Worm (Caenorhabditis elegans) whole organism, young adult: ENCODE measurements around the gene R02F11.9.
"Not testable (repeated sequence)": the region's sequence is repeated elsewhere in the genome, so short reads cannot be mapped to it uniquely, and the experiment has no call there.

ENCODE experiments used
- C17E4.6 ChIP-seq: fragments of 200-800 bp; sonication (Bioruptor generic); IDR thresholded peaks from 2 replicates; pipeline ENCODE4 v1.3.6; 2022; ENCODE audit warnings: missing genetic modification reagents, missing genetic modification characterization, missing compliant biosample characterization
- D2030.7 ChIP-seq: fragments of 200-800 bp; sonication (Bioruptor generic); IDR thresholded peaks from 2 replicates; pipeline ENCODE4 v1.3.6; 2022; ENCODE audit warnings: missing genetic modification reagents, missing genetic modification characterization, missing compliant biosample characterization
- F23B12.7 ChIP-seq: sonication (generic microtip); optimal IDR thresholded peaks from 2 replicates; lab custom pipeline; 2017; ENCODE audit warnings: missing genetic modification characterization, mild to moderate bottlenecking, missing compliant biosample characterization, antibody characterized with exemption, moderate library complexity; ENCODE audit not compliant: insufficient read depth
- F33H1.4 ChIP-seq: fragments of 200-800 bp; sonication (Bioruptor generic); IDR thresholded peaks from 2 replicates; pipeline ENCODE4 v1.3.6; 2022; ENCODE audit warnings: missing genetic modification reagents, missing genetic modification characterization, missing compliant biosample characterization
- F52B5.7 ChIP-seq: sonication (generic microtip); optimal IDR thresholded peaks from 2 replicates; lab custom pipeline; 2016; ENCODE audit warnings: mild to moderate bottlenecking, missing genetic modification characterization, missing compliant biosample characterization
- K12H6.12 ChIP-seq: fragments of 200-800 bp; sonication (Bioruptor generic); optimal IDR thresholded peaks from 2 replicates; lab custom pipeline; 2018; ENCODE audit warnings: mild to moderate bottlenecking, missing genetic modification characterization, missing compliant biosample characterization
- Y53F4B.3 ChIP-seq: fragments of 200-800 bp; sonication (Bioruptor generic); IDR thresholded peaks from 2 replicates; pipeline ENCODE4 v1.3.6; 2022; ENCODE audit warnings: missing genetic modification reagents, missing genetic modification characterization, missing compliant biosample characterization
- Y67H2A.10 ChIP-seq: fragments of 200-800 bp; sonication (Bioruptor generic); conservative IDR thresholded peaks from 2 replicates; pipeline ENCODE4 v1.3.6; 2022; ENCODE audit warnings: missing genetic modification reagents, missing genetic modification characterization, missing compliant biosample characterization
- Y95B8A.8 ChIP-seq: fragments of 200-800 bp; sonication (Bioruptor generic); IDR thresholded peaks from 2 replicates; pipeline ENCODE4 v1.3.6; 2022; ENCODE audit warnings: missing genetic modification reagents, missing genetic modification characterization, missing compliant biosample characterization
- attf-3 ChIP-seq: fragments of 200-800 bp; sonication (Bioruptor generic); conservative IDR thresholded peaks from 2 replicates; pipeline ENCODE4 v1.3.6; 2022; ENCODE audit warnings: missing genetic modification reagents, missing genetic modification characterization, missing compliant biosample characterization
- attf-5 ChIP-seq: fragments of 200-800 bp; sonication (Bioruptor generic); optimal IDR thresholded peaks from 2 replicates; lab custom pipeline; 2018; ENCODE audit warnings: mild to moderate bottlenecking, missing genetic modification characterization, missing compliant biosample characterization
- ceh-27 ChIP-seq: fragments of 200-800 bp; sonication (Bioruptor generic); optimal IDR thresholded peaks from 2 replicates; lab custom pipeline; 2018; ENCODE audit warnings: mild to moderate bottlenecking, missing genetic modification characterization, moderate library complexity, missing compliant biosample characterization
- ceh-58 ChIP-seq: fragments of 200-800 bp; sonication (Bioruptor generic); IDR thresholded peaks from 2 replicates; pipeline ENCODE4 v1.3.6; 2022; ENCODE audit warnings: missing genetic modification characterization, missing compliant biosample characterization
- chd-7 ChIP-seq: sonication (generic microtip); optimal IDR thresholded peaks from 2 replicates; lab custom pipeline; 2016; ENCODE audit warnings: mild to moderate bottlenecking, missing genetic modification characterization, moderate library complexity, missing compliant biosample characterization
- dox-1 ChIP-seq: fragments of 200-800 bp; sonication (Bioruptor generic); IDR thresholded peaks from 2 replicates; pipeline ENCODE4 v1.3.6; 2022; ENCODE audit warnings: missing genetic modification reagents, missing genetic modification characterization, missing compliant biosample characterization
- dpff-1 ChIP-seq: sonication (generic microtip); optimal IDR thresholded peaks from 2 replicates; lab custom pipeline; 2017; ENCODE audit warnings: mild to moderate bottlenecking, missing genetic modification characterization, missing compliant biosample characterization
- dpl-1 ChIP-seq: fragments of 150-350 bp; optimal IDR thresholded peaks from 2 replicates; lab custom pipeline; 2014; ENCODE audit warnings: missing biosample characterization, missing genetic modification reagents, missing genetic modification characterization
- hlh-12 ChIP-seq: sonication (generic microtip); optimal IDR thresholded peaks from 2 replicates; lab custom pipeline; 2016; ENCODE audit warnings: missing genetic modification characterization, missing compliant biosample characterization
- hlh-26 ChIP-seq: fragments of 200-800 bp; sonication (Bioruptor generic); conservative IDR thresholded peaks from 2 replicates; pipeline ENCODE4 v1.3.6; 2022; ENCODE audit warnings: missing genetic modification reagents, missing genetic modification characterization, missing compliant biosample characterization
- hmg-20 ChIP-seq: fragments of 200-800 bp; sonication (Bioruptor generic); IDR thresholded peaks from 2 replicates; pipeline ENCODE4 v1.3.6; 2022; ENCODE audit warnings: missing genetic modification reagents, missing genetic modification characterization, missing compliant biosample characterization
- hrde-1 ChIP-seq: sonication (generic microtip); optimal IDR thresholded peaks from 2 replicates; lab custom pipeline; 2016; ENCODE audit warnings: missing genetic modification characterization, mild to moderate bottlenecking, missing compliant biosample characterization, moderate library complexity, missing genotype, missing genetic modification reagents, borderline replicate concordance
- hsf-1 ChIP-seq: fragments of 200-800 bp; sonication (Bioruptor generic); IDR thresholded peaks from 2 replicates; pipeline ENCODE4 v1.3.6; 2022; ENCODE audit warnings: missing genetic modification reagents, missing genetic modification characterization, missing compliant biosample characterization
- lag-1 ChIP-seq: fragments of 200-800 bp; sonication (Bioruptor generic); IDR thresholded peaks from 2 replicates; pipeline ENCODE4 v1.3.6; 2022; ENCODE audit warnings: missing genetic modification reagents, missing genetic modification characterization, missing compliant biosample characterization
- let-526 ChIP-seq: fragments of 200-800 bp; sonication (Bioruptor generic); IDR thresholded peaks from 2 replicates; pipeline ENCODE4 v1.3.6; 2022; ENCODE audit warnings: missing genetic modification reagents, missing genetic modification characterization, missing compliant biosample characterization
- lin-26 ChIP-seq: fragments of 200-800 bp; sonication (Bioruptor generic); IDR thresholded peaks from 2 replicates; pipeline ENCODE4 v1.3.6; 2022; ENCODE audit warnings: missing genetic modification reagents, missing genetic modification characterization, missing compliant biosample characterization
- lin-35 ChIP-seq, 3 experiments: fragments of 150-350 bp in 2 of 3; sonication (generic microtip) in 1 of 3; optimal IDR thresholded peaks; 2 replicates each; lab custom pipeline; 2014 to 2018; ENCODE audit warnings: missing biosample characterization in 3 of 3, missing genetic modification characterization in 3 of 3, missing genetic modification reagents in 3 of 3
- mel-28 ChIP-seq: sonication (generic microtip); optimal IDR thresholded peaks from 2 replicates; lab custom pipeline; 2016; ENCODE audit warnings: borderline replicate concordance, mild to moderate bottlenecking, missing genetic modification characterization, missing compliant biosample characterization
- mes-4 ChIP-seq: sonication (generic microtip); optimal IDR thresholded peaks from 2 replicates; lab custom pipeline; 2016; ENCODE audit warnings: missing genotype, missing genetic modification characterization, missing compliant biosample characterization
- nfya-1 ChIP-seq: sonication (generic microtip); optimal IDR thresholded peaks from 2 replicates; lab custom pipeline; 2017; ENCODE audit warnings: antibody characterized with exemption, missing compliant biosample characterization, missing genetic modification characterization, borderline replicate concordance; ENCODE audit not compliant: insufficient read depth
- nhr-179 ChIP-seq: sonication (generic microtip); optimal IDR thresholded peaks from 2 replicates; lab custom pipeline; 2016; ENCODE audit warnings: mild to moderate bottlenecking, missing genetic modification characterization, missing compliant biosample characterization
- nhr-80 ChIP-seq: sonication (generic microtip); optimal IDR thresholded peaks from 2 replicates; lab custom pipeline; 2016; ENCODE audit warnings: missing genetic modification characterization, missing compliant biosample characterization
- pha-4 ChIP-seq: fragments of 150-350 bp; sonication (generic microtip); optimal IDR thresholded peaks from 2 replicates; lab custom pipeline; 2014; ENCODE audit warnings: missing biosample characterization, missing genetic modification reagents, missing genetic modification characterization
- sdz-38 ChIP-seq: sonication (generic microtip); optimal IDR thresholded peaks from 2 replicates; lab custom pipeline; 2016; ENCODE audit warnings: missing genotype, missing genetic modification characterization, missing compliant biosample characterization
- sea-2 ChIP-seq: fragments of 200-800 bp; sonication (Bioruptor generic); IDR thresholded peaks from 2 replicates; pipeline ENCODE4 v1.3.6; 2022; ENCODE audit warnings: missing genetic modification characterization, missing compliant biosample characterization
- somi-1 ChIP-seq: fragments of 200-800 bp; sonication (Bioruptor generic); optimal IDR thresholded peaks from 2 replicates; lab custom pipeline; 2018; ENCODE audit warnings: mild to moderate bottlenecking, missing genetic modification characterization, missing compliant biosample characterization
- tlf-1 ChIP-seq: fragments of 200-800 bp; sonication (Bioruptor generic); optimal IDR thresholded peaks from 2 replicates; lab custom pipeline; 2018; ENCODE audit warnings: mild to moderate bottlenecking, missing genetic modification characterization, missing compliant biosample characterization
- unc-62 ChIP-seq: fragments of 150-350 bp; optimal IDR thresholded peaks from 2 replicates; lab custom pipeline; 2014; ENCODE audit warnings: missing biosample characterization, missing genetic modification reagents, missing genetic modification characterization
- zim-3 ChIP-seq: sonication (generic microtip); optimal IDR thresholded peaks from 2 replicates; lab custom pipeline; 2017; ENCODE audit warnings: mild to moderate bottlenecking, missing genetic modification characterization, moderate library complexity, missing compliant biosample characterization
- ztf-22 ChIP-seq: fragments of 200-800 bp; sonication (Bioruptor generic); optimal IDR thresholded peaks from 2 replicates; lab custom pipeline; 2018; ENCODE audit warnings: mild to moderate bottlenecking, missing genetic modification characterization, moderate library complexity, missing compliant biosample characterization
- ztf-28 ChIP-seq: fragments of 200-800 bp; sonication (Bioruptor generic); IDR thresholded peaks from 2 replicates; pipeline ENCODE4 v1.3.6; 2022; ENCODE audit warnings: missing genetic modification reagents, missing genetic modification characterization, missing compliant biosample characterization

Gene R02F11.9

ce11 chrV:4758540-4758939 lies 28.7 kb upstream of the R02F11.9 start (continued):
- no peak for TF ChIP-seq attf-5 (GFP tag; lab: Kevin White, UChicago)
- TF ChIP-seq hrde-1, result peak; percentile 10
- no peak for TF ChIP-seq pha-4
- TF ChIP-seq hmg-20 (GFP tag; lab: Robert Waterston, UW), result 0 out of 2 replicates have a peak, but pooled peaks have one; percentile 3
- peak in 1 of 3 experiments; percentile 17 for TF ChIP-seq lin-35 (GFP tag; optimal IDR thresholded peaks at IDR 0.05; lab: Kevin White, UChicago)
- TF ChIP-seq K12H6.12 (tag; lab: Kevin White, UChicago), result no peak

ce11 chrV:4760674-4761073 lies 26.6 kb upstream of the R02F11.9 start, which contains the start of gene bgnt-1.4:
bgnt-1.4 (plus strand) TSS chrV:4760974.
- TF ChIP-seq attf-3 (GFP tag; lab: Robert Waterston, UW); zim-3 (tag; lab: Kevin White, UChicago); ceh-58 (GFP tag; lab: Robert Waterston, UW): not testable (repeated sequence)

ce11 chrV:4766501-4766900 lies 20.8 kb upstream of the R02F11.9 start, which contains the start of gene C18G1.8:
C18G1.8 (minus strand) TSS chrV:4766601.
- TF ChIP-seq F33H1.4 (no peak), hlh-12 (no peak), D2030.7 (GFP tag; lab: Robert Waterston, UW) (no peak), mel-28 (tag; lab: Kevin White, UChicago) (no peak), dpl-1 (GFP tag; lab: Kevin White, UChicago) (no peak), attf-3 (GFP tag; lab: Robert Waterston, UW) (no peak), Y67H2A.10 (GFP tag; lab: Robert Waterston, UW) (no peak), nhr-179 (no peak), tlf-1 (GFP tag; lab: Kevin White, UChicago) (no peak), Y95B8A.8 (GFP tag; lab: Robert Waterston, UW) (no peak)

- TF ChIP-seq hsf-1 (GFP tag; lab: Robert Waterston, UW), result peak; percentile 94
Measured at ce11 chrV:4767537-4767936, 19.7 kb upstream of the R02F11.9 start.

ce11 chrV:4769633-4770032 lies 17.6 kb upstream of the R02F11.9 start, which contains the start of gene C18G1.9:
C18G1.9 (minus strand) TSS chrV:4769733.
- TF ChIP-seq dpff-1 (tag; lab: Kevin White, UChicago), result no peak
- no peak for TF ChIP-seq unc-62 (GFP tag; lab: Kevin White, UChicago)
- no peak for TF ChIP-seq hlh-26 (GFP tag; lab: Robert Waterston, UW)
- TF ChIP-seq Y53F4B.3 (GFP tag; lab: Robert Waterston, UW), result no peak
- TF ChIP-seq C17E4.6 (GFP tag; lab: Robert Waterston, UW), result no peak
- TF ChIP-seq F52B5.7 (tag; lab: Kevin White, UChicago), result no peak
- no peak for TF ChIP-seq hsf-1 (GFP tag; lab: Robert Waterston, UW)
- TF ChIP-seq ceh-27, result no peak

ce11 chrV:4770408-4770947 lies 16.8 kb upstream of the R02F11.9 start, which contains the start of gene elt-7:
elt-7 (plus strand) TSS chrV:4770670.
- TF ChIP-seq chd-7 (tag; lab: Kevin White, UChicago) (no peak), let-526 (GFP tag; lab: Robert Waterston, UW) (no peak), ztf-28 (no peak), lin-26 (GFP tag; lab: Robert Waterston, UW) (no peak), mes-4 (tag; lab: Kevin White, UChicago) (no peak), nhr-80 (tag; lab: Kevin White, UChicago) (peak; percentile 77), lag-1 (GFP tag; lab: Robert Waterston, UW) (0 out of 2 replicates have a peak, but pooled peaks have one; percentile 17), dpl-1 (GFP tag; lab: Kevin White, UChicago) (no peak), ztf-22 (GFP tag; lab: Kevin White, UChicago) (no peak), F23B12.7 (no peak), somi-1 (no peak), nfya-1 (tag; lab: Kevin White, UChicago) (no peak), sea-2 (no peak), sdz-38 (tag; lab: Kevin White, UChicago) (no peak), dox-1 (GFP tag; lab: Robert Waterston, UW) (0 out of 2 replicates have a peak, but pooled peaks have one; percentile 7)
